Fruit fly (Drosophila melanogaster) whole organism, embryonic: Measurements from ENCODE around the gene fbl.

Source experiments
- Atf-2 ChIP-seq: fragments of 200-800 bp; sonication (Bioruptor generic); optimal IDR thresholded peaks from 2 replicates; lab custom pipeline; 2016; ENCODE audit warnings: missing biosample characterization, missing genetic modification characterization
- B-H1 ChIP-seq: fragments of 200-800 bp; sonication (Bioruptor generic); IDR thresholded peaks from 3 replicates; pipeline ENCODE4 v1.3.6; 2022; ENCODE audit warnings: missing biosample characterization, missing genetic modification characterization
- CG10959 ChIP-seq: fragments of 200-800 bp; sonication (Bioruptor generic); IDR thresholded peaks from 2 replicates; pipeline ENCODE4 v1.3.6; 2022; ENCODE audit warnings: missing biosample characterization, missing genetic modification characterization
- CG11093 ChIP-seq: fragments of 200-800 bp; sonication (Bioruptor generic); IDR thresholded peaks from 3 replicates; pipeline ENCODE4 v1.3.6; 2022; ENCODE audit warnings: missing biosample characterization, missing genetic modification characterization
- CG12299 ChIP-seq: fragments of 200-800 bp; sonication (Bioruptor generic); optimal IDR thresholded peaks from 2 replicates; lab custom pipeline; 2018; ENCODE audit warnings: missing biosample characterization, mild to moderate bottlenecking, missing genetic modification characterization
- CG12659 ChIP-seq: fragments of 200-800 bp; sonication (Bioruptor generic); optimal IDR thresholded peaks from 3 replicates; lab custom pipeline; 2017; ENCODE audit warnings: mild to moderate bottlenecking, missing biosample characterization, missing genetic modification reagents, missing genetic modification characterization
- CG13123 ChIP-seq: fragments of 200-800 bp; sonication (Bioruptor generic); optimal IDR thresholded peaks from 2 replicates; lab custom pipeline; 2016; ENCODE audit warnings: missing biosample characterization, missing genetic modification characterization
- CG16779 ChIP-seq: fragments of 200-800 bp; sonication (Bioruptor generic); IDR thresholded peaks from 2 replicates; pipeline ENCODE4 v1.3.6; 2022; ENCODE audit warnings: missing biosample characterization, missing genetic modification characterization
- CG17568 ChIP-seq: fragments of 200-800 bp; sonication (Bioruptor generic); optimal IDR thresholded peaks from 2 replicates; lab custom pipeline; 2018; ENCODE audit warnings: missing biosample characterization, mild to moderate bottlenecking, missing genetic modification characterization, moderate library complexity
- CG2678 ChIP-seq: fragments of 200-800 bp; sonication (Bioruptor generic); optimal IDR thresholded peaks from 3 replicates; lab custom pipeline; 2019; ENCODE audit warnings: missing biosample characterization, mild to moderate bottlenecking, missing genetic modification characterization, moderate library complexity
- CG31224 ChIP-seq: fragments of 200-800 bp; sonication (Bioruptor generic); IDR thresholded peaks from 2 replicates; pipeline ENCODE4 v1.3.6; 2022; ENCODE audit warnings: missing biosample characterization, missing genetic modification characterization
- CG3281 ChIP-seq: fragments of 200-800 bp; sonication (Bioruptor generic); optimal IDR thresholded peaks from 3 replicates; lab custom pipeline; 2017; ENCODE audit warnings: missing biosample characterization, mild to moderate bottlenecking, missing genetic modification characterization
- CG4360 ChIP-seq: fragments of 200-800 bp; sonication (Bioruptor generic); IDR thresholded peaks from 2 replicates; pipeline ENCODE4 v1.3.6; 2022; ENCODE audit warnings: missing biosample characterization, missing genetic modification characterization
- CG6254 ChIP-seq: fragments of 200-800 bp; sonication (Bioruptor generic); optimal IDR thresholded peaks from 3 replicates; lab custom pipeline; 2017; ENCODE audit warnings: mild to moderate bottlenecking, missing biosample characterization, missing genetic modification reagents, missing genetic modification characterization
- CG6272 ChIP-seq: fragments of 200-800 bp; sonication (Bioruptor generic); IDR thresholded peaks from 2 replicates; pipeline ENCODE4 v1.3.6; 2022; ENCODE audit warnings: missing biosample characterization, missing genetic modification characterization
- CG7786 ChIP-seq: fragments of 200-800 bp; sonication (Bioruptor generic); optimal IDR thresholded peaks from 2 replicates; lab custom pipeline; 2016; ENCODE audit warnings: missing biosample characterization, missing genetic modification characterization
- CG8089 ChIP-seq: fragments of 200-800 bp; sonication (Bioruptor generic); optimal IDR thresholded peaks from 3 replicates; lab custom pipeline; 2016; ENCODE audit warnings: missing biosample characterization, missing genetic modification characterization
- CG9609 ChIP-seq: fragments of 200-800 bp; sonication (Bioruptor generic); optimal IDR thresholded peaks from 3 replicates; lab custom pipeline; 2016; ENCODE audit warnings: missing biosample characterization, missing genetic modification characterization
- D ChIP-seq, 2 experiments: fragments of 200-800 bp in 1 of 2; fragments of >200 bp in 1 of 2; sonication (Bioruptor generic) in 1 of 2; optimal IDR thresholded peaks; 2 replicates in 1 of 2; 3 replicates in 1 of 2; lab custom pipeline; 2017; ENCODE audit warnings: mild to moderate bottlenecking in 1 of 2, missing biosample characterization in 1 of 2, missing genetic modification characterization in 1 of 2, missing genetic modification reagents in 1 of 2
- D19B ChIP-seq: fragments of 200-800 bp; sonication (Bioruptor generic); optimal IDR thresholded peaks from 2 replicates; lab custom pipeline; 2017; ENCODE audit warnings: missing biosample characterization, mild to moderate bottlenecking, missing genetic modification characterization
- Dip3 ChIP-seq: fragments of 200-800 bp; sonication (Bioruptor generic); optimal IDR thresholded peaks from 3 replicates; lab custom pipeline; 2016; ENCODE audit warnings: missing biosample characterization, missing genetic modification characterization
- Doc2 ChIP-seq: fragments of 200-800 bp; sonication (Bioruptor generic); IDR thresholded peaks from 2 replicates; pipeline ENCODE4 v1.3.6; 2022; ENCODE audit warnings: missing biosample characterization, missing genetic modification characterization
- ERR ChIP-seq: fragments of 200-800 bp; sonication (Bioruptor generic); optimal IDR thresholded peaks from 2 replicates; lab custom pipeline; 2016; ENCODE audit warnings: missing biosample characterization, missing genetic modification characterization
- GATAe ChIP-seq: fragments of 200-800 bp; sonication (Bioruptor generic); conservative IDR thresholded peaks from 2 replicates; pipeline ENCODE4 v1.3.6; 2022; ENCODE audit warnings: missing biosample characterization, missing genetic modification characterization
- Gsc ChIP-seq: fragments of 200-800 bp; sonication (Bioruptor generic); IDR thresholded peaks from 2 replicates; pipeline ENCODE4 v1.3.6; 2022; ENCODE audit warnings: missing biosample characterization, missing genetic modification characterization
- HLH4C ChIP-seq: fragments of 200-800 bp; sonication (Bioruptor generic); IDR thresholded peaks from 3 replicates; pipeline ENCODE4 v1.3.6; 2022; ENCODE audit warnings: missing biosample characterization, missing genetic modification characterization; ENCODE audit not compliant: partially characterized antibody
- HmgZ ChIP-seq: fragments of 200-800 bp; sonication (Bioruptor generic); optimal IDR thresholded peaks from 2 replicates; lab custom pipeline; 2018; ENCODE audit warnings: missing biosample characterization, mild to moderate bottlenecking, missing genetic modification characterization
- Sox102F ChIP-seq: fragments of 200-800 bp; sonication (Bioruptor generic); optimal IDR thresholded peaks from 2 replicates; lab custom pipeline; 2018; ENCODE audit warnings: missing biosample characterization, mild to moderate bottlenecking, missing genetic modification characterization, moderate library complexity
- TFAM ChIP-seq: fragments of 200-800 bp; sonication (Bioruptor generic); optimal IDR thresholded peaks from 2 replicates; lab custom pipeline; 2017; ENCODE audit warnings: missing biosample characterization, missing genetic modification characterization, inconsistent platforms
- Xrp1 ChIP-seq: fragments of 200-800 bp; sonication (Bioruptor generic); IDR thresholded peaks from 2 replicates; pipeline ENCODE4 v1.3.6; 2022; ENCODE audit warnings: missing biosample characterization, missing genetic modification characterization
- ase ChIP-seq: fragments of 200-800 bp; sonication (Bioruptor generic); IDR thresholded peaks from 3 replicates; pipeline ENCODE4 v1.3.6; 2022; ENCODE audit warnings: missing biosample characterization, missing genetic modification characterization
- br ChIP-seq: fragments of >200 bp; optimal IDR thresholded peaks from 2 replicates; lab custom pipeline; 2017
- corto ChIP-seq: fragments of 200-800 bp; sonication (Bioruptor generic); optimal IDR thresholded peaks from 2 replicates; lab custom pipeline; 2016; ENCODE audit warnings: missing biosample characterization, mild to moderate bottlenecking, missing genetic modification characterization, moderate library complexity
- dan ChIP-seq: fragments of 200-800 bp; sonication (Bioruptor generic); IDR thresholded peaks from 2 replicates; pipeline ENCODE4 v1.3.6; 2022; ENCODE audit warnings: missing biosample characterization, missing genetic modification characterization
- dimm ChIP-seq: fragments of 200-800 bp; sonication (Bioruptor generic); IDR thresholded peaks from 2 replicates; pipeline ENCODE4 v1.3.6; 2022; ENCODE audit warnings: missing biosample characterization, missing genetic modification characterization
- en ChIP-seq: fragments of 200-800 bp; sonication (Bioruptor generic); optimal IDR thresholded peaks from 2 replicates; lab custom pipeline; 2016; ENCODE audit warnings: missing biosample characterization, missing genetic modification characterization
- exex ChIP-seq: fragments of 200-800 bp; sonication (Bioruptor generic); optimal IDR thresholded peaks from 4 replicates; lab custom pipeline; 2018; ENCODE audit warnings: missing biosample characterization, mild to moderate bottlenecking, missing genetic modification characterization, moderate library complexity
- ham ChIP-seq: fragments of 200-800 bp; sonication (Bioruptor generic); IDR thresholded peaks from 2 replicates; pipeline ENCODE4 v1.3.6; 2022; ENCODE audit warnings: missing biosample characterization, missing genetic modification characterization
- ind ChIP-seq: fragments of 200-800 bp; sonication (Bioruptor generic); optimal IDR thresholded peaks from 3 replicates; lab custom pipeline; 2016; ENCODE audit warnings: missing biosample characterization, missing genetic modification characterization
- inv ChIP-seq: fragments of 200-800 bp; sonication (Bioruptor generic); IDR thresholded peaks from 2 replicates; pipeline ENCODE4 v1.3.6; 2022; ENCODE audit warnings: missing biosample characterization, missing genetic modification characterization; ENCODE audit not compliant: partially characterized antibody
- jing ChIP-seq: fragments of 200-800 bp; sonication (Bioruptor generic); optimal IDR thresholded peaks from 2 replicates; lab custom pipeline; 2018; ENCODE audit warnings: missing biosample characterization, mild to moderate bottlenecking, missing genetic modification characterization
- lmd ChIP-seq: fragments of 200-800 bp; sonication (Bioruptor generic); IDR thresholded peaks from 2 replicates; pipeline ENCODE4 v1.3.6; 2022; ENCODE audit warnings: missing biosample characterization, missing genetic modification characterization
- nmo ChIP-seq: fragments of 200-800 bp; sonication (Bioruptor generic); optimal IDR thresholded peaks from 2 replicates; lab custom pipeline; 2018; ENCODE audit warnings: missing biosample characterization, mild to moderate bottlenecking, missing genetic modification characterization, moderate library complexity
- oc ChIP-seq: fragments of 200-800 bp; sonication (Bioruptor generic); optimal IDR thresholded peaks from 2 replicates; lab custom pipeline; 2018; ENCODE audit warnings: missing biosample characterization, mild to moderate bottlenecking, missing genetic modification characterization, moderate library complexity
- sens-2 ChIP-seq: fragments of 200-800 bp; sonication (Bioruptor generic); IDR thresholded peaks from 2 replicates; pipeline ENCODE4 v1.3.6; 2022; ENCODE audit warnings: missing biosample characterization, missing genetic modification characterization
- slp2 ChIP-seq: fragments of 200-800 bp; sonication (Bioruptor generic); optimal IDR thresholded peaks from 2 replicates; lab custom pipeline; 2016; ENCODE audit warnings: missing biosample characterization, missing genetic modification characterization
- stc ChIP-seq: fragments of 200-800 bp; sonication (Bioruptor generic); IDR thresholded peaks from 2 replicates; pipeline ENCODE4 v1.3.6; 2022; ENCODE audit warnings: missing biosample characterization, missing genetic modification characterization
- tin ChIP-seq: fragments of 200-800 bp; sonication (Bioruptor generic); optimal IDR thresholded peaks from 3 replicates; lab custom pipeline; 2016; ENCODE audit warnings: missing biosample characterization, missing genetic modification characterization
- tll ChIP-seq, 2 experiments: fragments of 200-800 bp in 1 of 2; fragments of >200 bp in 1 of 2; sonication (Bioruptor generic) in 1 of 2; optimal IDR thresholded peaks; 2 replicates each; lab custom pipeline; 2017 to 2019; ENCODE audit warnings: missing biosample characterization in 2 of 2, missing genetic modification characterization in 2 of 2, mild to moderate bottlenecking in 1 of 2, moderate library complexity in 1 of 2
- zfh1 ChIP-seq: fragments of 200-800 bp; sonication (Bioruptor generic); IDR thresholded peaks from 3 replicates; pipeline ENCODE4 v1.3.6; 2022; ENCODE audit warnings: missing biosample characterization, missing genetic modification characterization

fbl gene

dm6 chr3L:20405971-20406948, 22.0 kb downstream of the fbl start (continued):
- TF ChIP-seq slp2 (GFP tag; lab: Kevin White, UChicago) = no peak
- peak; percentile 33 for TF ChIP-seq CG6254 (GFP tag; lab: Kevin White, UChicago)
- peak; percentile 28 for TF ChIP-seq exex (tag; lab: Kevin White, UChicago)
- no peak for TF ChIP-seq jing (GFP tag; lab: Kevin White, UChicago)
- TF ChIP-seq Sox102F (GFP tag; lab: Kevin White, UChicago) = no peak
- no peak for TF ChIP-seq CG8089 (GFP tag; lab: Kevin White, UChicago)
- no peak for TF ChIP-seq D19B (GFP tag; lab: Kevin White, UChicago)
- no peak for TF ChIP-seq CG11093
- TF ChIP-seq Dip3 (GFP tag; lab: Kevin White, UChicago) = no peak
- no peak for TF ChIP-seq inv (GFP tag; lab: Robert Waterston, UW)
- TF ChIP-seq nmo (GFP tag; lab: Kevin White, UChicago) = no peak
- no peak for TF ChIP-seq Gsc (GFP tag; lab: Robert Waterston, UW)
- TF ChIP-seq CG7786 = no peak
- TF ChIP-seq ham (GFP tag; lab: Robert Waterston, UW) = no peak
- no peak for TF ChIP-seq CG6272
- TF ChIP-seq CG12299 (tag; lab: Kevin White, UChicago) = peak; percentile 34
- TF ChIP-seq tll (GFP tag; optimal IDR thresholded peaks at IDR 0.05; lab: Kevin White, UChicago) = no peak
- peak; percentile 49 for TF ChIP-seq CG2678 (tag; lab: Kevin White, UChicago)
- TF ChIP-seq stc (GFP tag; lab: Robert Waterston, UW) = no peak
- no peak for TF ChIP-seq ase (GFP tag; lab: Robert Waterston, UW)
- TF ChIP-seq ERR (GFP tag; lab: Kevin White, UChicago) = no peak
- TF ChIP-seq dimm (GFP tag; lab: Robert Waterston, UW) = no peak
- TF ChIP-seq lmd = no peak
- TF ChIP-seq Xrp1 (GFP tag; lab: Robert Waterston, UW) = no peak
- no peak for TF ChIP-seq B-H1 (GFP tag; lab: Robert Waterston, UW)
- TF ChIP-seq HLH4C (GFP tag; lab: Robert Waterston, UW) = no peak
- TF ChIP-seq dan (GFP tag; lab: Robert Waterston, UW) = no peak
- TF ChIP-seq oc (tag; lab: Kevin White, UChicago) = no peak
- no peak for TF ChIP-seq zfh1 (GFP tag; lab: Robert Waterston, UW)
- no peak for TF ChIP-seq CG9609
- TF ChIP-seq CG17568 (GFP tag; lab: Kevin White, UChicago) = peak; percentile 73
- TF ChIP-seq Atf-2 (GFP tag; lab: Kevin White, UChicago) = no peak
- TF ChIP-seq CG10959 (GFP tag; lab: Robert Waterston, UW) = no peak
- no peak for TF ChIP-seq tin (GFP tag; lab: Kevin White, UChicago)
- no peak for TF ChIP-seq D (optimal IDR thresholded peaks at IDR 0.05; lab: Kevin White, UChicago)
- no peak for TF ChIP-seq D (GFP tag; optimal IDR thresholded peaks at IDR 0.05; lab: Kevin White, UChicago)
- no peak for TF ChIP-seq ind (GFP tag; lab: Kevin White, UChicago)
- no peak for TF ChIP-seq corto
- no peak for TF ChIP-seq sens-2 (GFP tag; lab: Robert Waterston, UW)
- no peak for TF ChIP-seq TFAM (GFP tag; lab: Kevin White, UChicago)
- TF ChIP-seq en (GFP tag; lab: Kevin White, UChicago) = no peak
- TF ChIP-seq CG3281 (GFP tag; lab: Kevin White, UChicago) = peak; percentile 43
- TF ChIP-seq Doc2 (GFP tag; lab: Robert Waterston, UW) = no peak
- no peak for TF ChIP-seq CG13123 (GFP tag; lab: Kevin White, UChicago)
- TF ChIP-seq CG4360 (GFP tag; lab: Robert Waterston, UW) = no peak
- TF ChIP-seq br = no peak
- TF ChIP-seq GATAe (GFP tag; lab: Robert Waterston, UW) = no peak
- TF ChIP-seq HmgZ (tag; lab: Kevin White, UChicago) = peak; percentile 48
- no peak for TF ChIP-seq CG16779 (GFP tag; lab: Robert Waterston, UW)
- no peak for TF ChIP-seq CG31224 (GFP tag; lab: Robert Waterston, UW)
- TF ChIP-seq CG12659 (GFP tag; lab: Kevin White, UChicago) = peak; percentile 9
